Worm (Caenorhabditis elegans): ENCODE measurements around the gene hot-2.

The hot-2 gene

ce11 chrV:19127225-19127624 lies 47.3 kb upstream of the hot-2 start, which contains the start of gene dyf-17:
TSS of gene dyf-17 (plus strand) at chrV:19127525.
- TF ChIP-seq gei-17 (GFP tag; optimal IDR thresholded peaks at IDR 0.05) (no peak), Y53G8AR.9 (GFP tag; conservative IDR thresholded peaks at IDR 0.05) (no peak), hmg-1.2 (GFP tag; IDR thresholded peaks at IDR 0.05) (no peak), nhr-80 (tag; optimal IDR thresholded peaks at IDR 0.05) (no peak), lin-26 (GFP tag; IDR thresholded peaks at IDR 0.05) (no peak), F57A8.1 (GFP tag; optimal IDR thresholded peaks at IDR 0.05) (no peak), B0035.1 (tag; optimal IDR thresholded peaks at IDR 0.05) (no peak), fkh-3 (tag; optimal IDR thresholded peaks at IDR 0.05) (no peak), lin-35 (GFP tag; optimal IDR thresholded peaks at IDR 0.05) (no peak), F33H1.4 (GFP tag; IDR thresholded peaks at IDR 0.05) (no peak), rec-8 (tag; optimal IDR thresholded peaks at IDR 0.05) (no peak)

ce11 chrV:19129497-19130212 lies 44.9 kb upstream of the hot-2 start:
- TF ChIP-seq B0035.1 (tag; optimal IDR thresholded peaks at IDR 0.05), result no peak
- TF ChIP-seq aptf-2 (GFP tag; conservative IDR thresholded peaks at IDR 0.05), result no peak
- 0 out of 2 replicates have a peak, but pooled peaks have one; percentile 28 for TF ChIP-seq mcd-1 (GFP tag; IDR thresholded peaks at IDR 0.05)
- TF ChIP-seq unc-62 (GFP tag; optimal IDR thresholded peaks at IDR 0.05), result no peak
- TF ChIP-seq zfh-2 (GFP tag; conservative IDR thresholded peaks at IDR 0.05), result peak; percentile 83
- TF ChIP-seq F10E7.11 (tag; optimal IDR thresholded peaks at IDR 0.05), result no peak
- TF ChIP-seq attf-3 (GFP tag; conservative IDR thresholded peaks at IDR 0.05), result 0 out of 2 replicates have a peak, but pooled peaks have one; percentile 25
- TF ChIP-seq egl-44 (GFP tag; IDR thresholded peaks at IDR 0.05), result no peak
- TF ChIP-seq ztf-28 (GFP tag; IDR thresholded peaks at IDR 0.05), result no peak
- TF ChIP-seq rcor-1 (GFP tag; IDR thresholded peaks at IDR 0.05), result no peak
- no peak for TF ChIP-seq T26A5.8 (tag; optimal IDR thresholded peaks at IDR 0.05)
- no peak for TF ChIP-seq ztf-25 (GFP tag; IDR thresholded peaks at IDR 0.05)
- TF ChIP-seq hlh-26 (GFP tag; conservative IDR thresholded peaks at IDR 0.05), result no peak
- TF ChIP-seq aptf-3 (GFP tag; IDR thresholded peaks at IDR 0.05), result no peak
- no peak for TF ChIP-seq efl-1 (GFP tag; optimal IDR thresholded peaks at IDR 0.05)
- no peak for TF ChIP-seq tbx-9 (tag; optimal IDR thresholded peaks at IDR 0.05; ENCODE audit: borderline replicate concordance)
- TF ChIP-seq lin-26 (GFP tag; IDR thresholded peaks at IDR 0.05), result no peak
- no peak for TF ChIP-seq nhr-80 (tag; optimal IDR thresholded peaks at IDR 0.05)
- no peak for TF ChIP-seq lin-54 (GFP tag; optimal IDR thresholded peaks at IDR 0.05)
- TF ChIP-seq lin-40 (tag; optimal IDR thresholded peaks at IDR 0.05), result no peak
- TF ChIP-seq pha-4 (tag; optimal IDR thresholded peaks at IDR 0.05), result no peak
- TF ChIP-seq egrh-3 (GFP tag; IDR thresholded peaks at IDR 0.05), result peak; percentile 57; the same call in 1 of the 2 replicates
- no peak for TF ChIP-seq F23B12.7 (tag; optimal IDR thresholded peaks at IDR 0.05; ENCODE audit: insufficient read depth)
- no peak for TF ChIP-seq repo-1 (tag; optimal IDR thresholded peaks at IDR 0.05)
- no peak for TF ChIP-seq T07F8.4 (tag; optimal IDR thresholded peaks at IDR 0.05)
- no peak for TF ChIP-seq snpc-3.4 (tag; optimal IDR thresholded peaks at IDR 0.05)
- TF ChIP-seq lag-1 (GFP tag; IDR thresholded peaks at IDR 0.05), result 0 out of 2 replicates have a peak, but pooled peaks have one; percentile 4
- TF ChIP-seq B0261.1 (tag; optimal IDR thresholded peaks at IDR 0.05), result no peak
